Fruit fly (Drosophila melanogaster) Kc167 (cell line): ENCODE measurements around the gene Npc2c.

Source experiments
- Myc ChIP-seq: fragments of >200 bp; optimal IDR thresholded peaks from 2 replicates; lab custom pipeline; 2017; ENCODE audit warnings: missing external identifiers
- Sin3A ChIP-seq: fragments of >200 bp; optimal IDR thresholded peaks from 2 replicates; lab custom pipeline; 2018; ENCODE audit warnings: missing external identifiers
- h ChIP-seq: fragments of >200 bp; optimal IDR thresholded peaks from 3 replicates; lab custom pipeline; 2018; ENCODE audit warnings: missing external identifiers
- insv ChIP-seq: fragments of >200 bp; optimal IDR thresholded peaks from 3 replicates; lab custom pipeline; 2018; ENCODE audit warnings: missing external identifiers
- psq ChIP-seq: fragments of >200 bp; optimal IDR thresholded peaks from 2 replicates; lab custom pipeline; 2017; ENCODE audit warnings: missing external identifiers
- ttk ChIP-seq: sonication (Bioruptor generic); optimal IDR thresholded peaks from 2 replicates; lab custom pipeline; 2017; ENCODE audit warnings: missing external identifiers

DNA sequence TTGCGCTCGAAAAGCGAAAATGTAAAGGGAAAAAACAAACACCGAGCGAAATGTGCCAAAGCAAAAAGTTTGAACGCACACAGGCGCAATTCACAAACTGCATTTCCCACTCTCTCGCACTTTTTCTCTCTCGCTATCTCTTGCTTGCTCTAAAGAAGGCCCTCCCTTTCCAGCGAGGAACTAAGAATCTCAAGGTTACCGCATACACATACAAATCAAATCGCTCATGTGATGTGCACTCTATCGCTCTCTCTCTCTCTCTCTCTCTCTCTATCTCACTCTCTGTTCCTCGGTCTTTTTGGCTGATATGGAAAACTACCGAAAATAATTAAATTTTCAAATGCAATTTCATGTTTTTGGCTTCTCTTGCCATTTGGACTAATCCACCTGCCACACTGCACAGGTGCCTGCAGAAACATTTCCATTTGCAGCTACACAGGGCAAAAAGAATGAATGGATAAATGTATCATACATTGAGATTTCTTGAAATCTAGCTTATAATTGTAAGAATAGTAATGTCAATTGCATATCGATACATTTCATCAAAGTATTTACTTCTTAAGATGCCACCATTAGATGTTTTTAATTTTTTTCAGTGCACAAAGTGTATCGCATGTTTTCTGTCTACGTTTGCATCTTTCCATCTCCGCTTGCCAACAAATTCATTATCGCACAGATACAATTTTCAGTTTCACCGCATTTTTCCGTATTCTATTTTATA is 19.4 kb downstream of the Npc2c start:
- TF ChIP-seq Myc, result no peak
- TF ChIP-seq ttk (lab: Kevin White, UChicago), result no peak
- no peak for TF ChIP-seq h
- no peak for TF ChIP-seq psq (lab: Kevin White, UChicago)
- no peak for TF ChIP-seq insv (lab: Kevin White, UChicago)
- no peak for TF ChIP-seq Sin3A (lab: Kevin White, UChicago)
